Fruit fly (Drosophila melanogaster): ENCODE results near the gene CG17597.

- no peak for TF ChIP-seq Pif1B (GFP tag; optimal IDR thresholded peaks at IDR 0.05)
- no peak for TF ChIP-seq EcR (GFP tag; optimal IDR thresholded peaks at IDR 0.05)
- no peak for TF ChIP-seq Snoo (tag; optimal IDR thresholded peaks at IDR 0.05)
- no peak for TF ChIP-seq fd96Ca (GFP tag; IDR thresholded peaks at IDR 0.05)
These were observed 15.8 kb downstream of the CG17597 start for dm6 chr2L:18815194-18815593.
